Fruit fly (Drosophila melanogaster): ENCODE data around the gene SNF4Agamma.

The SNF4Agamma gene

DNA sequence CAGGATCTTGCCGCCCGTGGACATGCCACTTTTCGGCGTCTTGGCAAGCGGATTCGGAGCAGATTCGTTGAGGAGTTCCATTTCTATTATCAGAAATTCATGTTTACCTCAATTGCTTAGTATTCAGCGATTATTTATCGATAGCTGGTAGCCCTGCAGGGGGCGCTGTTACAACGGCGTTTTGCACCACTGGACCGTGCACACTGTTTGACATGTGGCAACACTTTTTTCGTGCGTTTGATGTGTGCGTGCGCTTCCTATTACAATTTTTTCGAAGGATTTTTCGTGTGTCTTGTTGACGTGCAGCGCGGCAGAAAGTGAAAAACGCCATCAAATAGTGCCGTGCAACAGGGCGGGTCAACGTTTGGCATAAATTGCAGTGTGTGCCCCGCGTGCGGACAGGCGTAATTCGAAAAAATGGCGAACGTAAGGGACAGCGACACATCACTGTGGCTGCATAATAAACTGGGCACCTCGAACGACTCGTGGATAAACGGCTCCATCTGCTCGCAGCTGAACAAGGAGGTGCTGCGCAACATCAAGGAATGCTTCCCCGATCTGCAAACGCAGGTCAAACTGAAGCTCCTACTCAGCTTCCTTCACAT is 83.0 kb downstream of the SNF4Agamma start, which contains the start of the genes CG3337 and Nelf-A (continued):
- TF ChIP-seq Dip2 (GFP tag; IDR thresholded peaks at IDR 0.05) (no peak), CG34422 (GFP tag; IDR thresholded peaks at IDR 0.05) (peak; percentile 91), inv (GFP tag; IDR thresholded peaks at IDR 0.05; ENCODE audit: partially characterized antibody) (peak; percentile 80), tup (GFP tag; optimal IDR thresholded peaks at IDR 0.05) (peak; percentile 23), caup (GFP tag; optimal IDR thresholded peaks at IDR 0.05; ENCODE audit: severe bottlenecking) (peak; percentile 81), Ssrp (tag; optimal IDR thresholded peaks at IDR 0.05) (no peak), wek (GFP tag; optimal IDR thresholded peaks at IDR 0.05) (no peak), CG10431 (GFP tag; optimal IDR thresholded peaks at IDR 0.05) (peak; percentile 37), klu (GFP tag; IDR thresholded peaks at IDR 0.05) (no peak), CG31224 (GFP tag; IDR thresholded peaks at IDR 0.05) (peak; percentile 53), CG13123 (GFP tag; optimal IDR thresholded peaks at IDR 0.05) (peak; percentile 43), CG7987 (GFP tag; optimal IDR thresholded peaks at IDR 0.05) (peak; percentile 89), Camta (GFP tag; optimal IDR thresholded peaks at IDR 0.05) (peak; percentile 77), Usf (GFP tag; optimal IDR thresholded peaks at IDR 0.05) (peak; percentile 21), jumu (GFP tag; optimal IDR thresholded peaks at IDR 0.05) (peak; percentile 85), dpn (GFP tag; optimal IDR thresholded peaks at IDR 0.05) (peak; percentile 79 to 87), cato (GFP tag; optimal IDR thresholded peaks at IDR 0.05; ENCODE audit: borderline replicate concordance) (no peak), GATAe (GFP tag; conservative IDR thresholded peaks at IDR 0.05) (0 out of 2 replicates have a peak, but pooled peaks have one; percentile 24), vvl (GFP tag; IDR thresholded peaks at IDR 0.05) (peak; percentile 81), salm (tag; optimal IDR thresholded peaks at IDR 0.05) (no peak), CrebB (tag; optimal IDR thresholded peaks at IDR 0.05) (peak; percentile 53), CG13624 (GFP tag; optimal IDR thresholded peaks at IDR 0.05) (peak; percentile 87), Myb (GFP tag; optimal IDR thresholded peaks at IDR 0.05) (peak; percentile 77), CG18011 (GFP tag; optimal IDR thresholded peaks at IDR 0.05) (peak; percentile 27), CG8281 (tag; optimal IDR thresholded peaks at IDR 0.05) (no peak), D19B (GFP tag; optimal IDR thresholded peaks at IDR 0.05) (no peak), Lim3 (GFP tag; IDR thresholded peaks at IDR 0.05) (no peak), Bgb (GFP tag; IDR thresholded peaks at IDR 0.05; ENCODE audit: partially characterized antibody) (peak; percentile 94), CG9727 (GFP tag; optimal IDR thresholded peaks at IDR 0.05) (peak; percentile 59), ato (GFP tag; IDR thresholded peaks at IDR 0.05; ENCODE audit: partially characterized antibody) (peak; percentile 64), al (GFP tag; IDR thresholded peaks at IDR 0.05) (peak; percentile 55), sens (GFP tag) (peak; percentile 94), bigmax (GFP tag; optimal IDR thresholded peaks at IDR 0.05) (peak; percentile 61), CG4404 (GFP tag; IDR thresholded peaks at IDR 0.05) (peak; percentile 56), CG14965 (GFP tag; optimal IDR thresholded peaks at IDR 0.05; ENCODE audit: borderline replicate concordance) (no peak), lilli (GFP tag; optimal IDR thresholded peaks at IDR 0.05) (peak; percentile 86), CG7556 (GFP tag; optimal IDR thresholded peaks at IDR 0.05) (no peak), Bteb2 (GFP tag; optimal IDR thresholded peaks at IDR 0.05) (peak; percentile 32), CG2129 (GFP tag; IDR thresholded peaks at IDR 0.05; ENCODE audit: partially characterized antibody) (no peak), C15 (GFP tag; IDR thresholded peaks at IDR 0.05) (no peak), sob (GFP tag; IDR thresholded peaks at IDR 0.05) (peak; percentile 88), HLH54F (GFP tag; optimal IDR thresholded peaks at IDR 0.05) (peak; percentile 90), pfk (GFP tag; optimal IDR thresholded peaks at IDR 0.05) (peak; percentile 27), CG5245 (GFP tag; optimal IDR thresholded peaks at IDR 0.05) (peak; percentile 55), Pdp1 (GFP tag; optimal IDR thresholded peaks at IDR 0.05) (peak; percentile 69 to 71), dan (GFP tag; IDR thresholded peaks at IDR 0.05) (no peak), NC2α (GFP tag; optimal IDR thresholded peaks at IDR 0.05) (peak; percentile 53), tgo (GFP tag; IDR thresholded peaks at IDR 0.05) (peak; percentile 63), CG7963 (GFP tag; IDR thresholded peaks at IDR 0.05; ENCODE audit: partially characterized antibody) (peak; percentile 76)
